Worm (Caenorhabditis elegans): ENCODE data around the gene spp-29.

Gene spp-29

ce11 chrV:17658824-17659223 is 37.8 kb downstream of the spp-29 start:
- no peak for TF ChIP-seq ceh-9 (tag; optimal IDR thresholded peaks at IDR 0.05)
- TF ChIP-seq fos-1 (tag; optimal IDR thresholded peaks at IDR 0.05) = no peak
- TF ChIP-seq elt-2 (tag; optimal IDR thresholded peaks at IDR 0.05) = no peak
- TF ChIP-seq snpc-4 (tag; optimal IDR thresholded peaks at IDR 0.05) = no peak
- no peak for TF ChIP-seq mml-1 (tag; optimal IDR thresholded peaks at IDR 0.05)
- TF ChIP-seq nhr-23 (tag; optimal IDR thresholded peaks at IDR 0.05) = no peak
- TF ChIP-seq ztf-4 (tag; optimal IDR thresholded peaks at IDR 0.05) = no peak
- no peak for TF ChIP-seq pqm-1 (tag; optimal IDR thresholded peaks at IDR 0.05)
- no peak for TF ChIP-seq ama-1 (optimal IDR thresholded peaks at IDR 0.05)
- no peak for TF ChIP-seq elt-1 (tag; optimal IDR thresholded peaks at IDR 0.05)
- no peak for TF ChIP-seq jun-1 (tag; optimal IDR thresholded peaks at IDR 0.05)
- TF ChIP-seq ceh-28 (tag; optimal IDR thresholded peaks at IDR 0.05) = no peak

DNA sequence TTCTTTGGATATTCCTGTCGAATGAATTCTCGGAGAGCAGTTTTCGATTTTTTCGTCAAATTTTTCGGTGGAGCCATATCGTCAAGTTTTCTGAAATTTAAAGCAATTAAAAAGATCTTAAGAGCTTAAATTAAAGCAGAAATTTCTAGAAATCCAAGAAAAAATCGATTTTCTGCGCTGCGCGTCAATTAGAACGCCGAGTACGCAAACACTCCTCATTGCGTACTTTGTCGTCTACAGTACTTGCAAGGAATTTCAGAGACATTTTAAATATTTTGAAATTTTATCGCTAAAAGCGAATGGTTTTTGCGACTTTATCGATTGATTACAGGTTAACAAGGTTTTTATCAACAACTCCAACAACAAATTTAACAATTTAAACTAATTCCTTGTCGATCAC is 41.4 kb downstream of the spp-29 start:
- TF ChIP-seq tbx-2 (tag; optimal IDR thresholded peaks at IDR 0.05) (no peak), nhr-77 (tag; optimal IDR thresholded peaks at IDR 0.05) (no peak), fkh-2 (tag; optimal IDR thresholded peaks at IDR 0.05) (no peak), ztf-11 (tag; optimal IDR thresholded peaks at IDR 0.05) (no peak), mml-1 (tag; optimal IDR thresholded peaks at IDR 0.05) (no peak)

DNA sequence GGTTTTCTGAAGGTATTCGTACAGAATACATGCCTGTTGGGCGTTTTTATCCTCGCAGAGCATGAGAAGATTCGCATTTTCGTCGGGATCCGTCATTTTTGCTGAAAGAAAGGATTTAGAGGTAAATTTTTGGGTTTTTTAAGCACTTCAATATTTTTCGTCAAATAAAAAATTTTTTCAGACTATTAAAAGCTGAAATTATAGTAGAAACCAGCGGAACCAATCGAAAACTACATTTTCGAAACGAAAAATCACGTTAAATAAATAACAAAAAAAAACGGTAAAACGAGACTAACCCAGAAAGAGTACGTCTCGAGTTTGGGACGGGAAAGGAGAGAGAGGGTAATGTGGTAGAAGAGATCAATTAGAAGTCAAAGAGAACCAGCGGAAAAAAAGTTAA is 46.2 kb downstream of the spp-29 start, which contains the start of gene fbxa-192:
fbxa-192 (minus strand) TSS at position 101 of the 400 bp plus-strand sequence.
- TF ChIP-seq ztf-11 (tag; optimal IDR thresholded peaks at IDR 0.05) = no peak
- no peak for TF ChIP-seq mml-1 (tag; optimal IDR thresholded peaks at IDR 0.05)
- TF ChIP-seq elt-2 (tag; optimal IDR thresholded peaks at IDR 0.05) = no peak
- TF ChIP-seq nhr-76 (tag; optimal IDR thresholded peaks at IDR 0.05) = no peak
- TF ChIP-seq ceh-9 (tag; optimal IDR thresholded peaks at IDR 0.05) = no peak
- no peak for TF ChIP-seq mdl-1 (tag; optimal IDR thresholded peaks at IDR 0.05)
- no peak for TF ChIP-seq lin-15B (tag; optimal IDR thresholded peaks at IDR 0.05)
- TF ChIP-seq fos-1 (tag; optimal IDR thresholded peaks at IDR 0.05) = no peak
- no peak for TF ChIP-seq egl-5 (tag; optimal IDR thresholded peaks at IDR 0.05)
- TF ChIP-seq unc-62 (GFP tag; optimal IDR thresholded peaks at IDR 0.05) = no peak
- TF ChIP-seq nhr-23 (tag; optimal IDR thresholded peaks at IDR 0.05) = no peak
- no peak for TF ChIP-seq pqm-1 (tag; optimal IDR thresholded peaks at IDR 0.05)
- no peak for TF ChIP-seq daf-12 (tag; optimal IDR thresholded peaks at IDR 0.05)
- no peak for TF ChIP-seq nhr-43 (tag; optimal IDR thresholded peaks at IDR 0.05; ENCODE audit: poor library complexity, severe bottlenecking)
- TF ChIP-seq ceh-16 (tag; optimal IDR thresholded peaks at IDR 0.05) = no peak
- TF ChIP-seq ama-1 (optimal IDR thresholded peaks at IDR 0.05) = no peak
- no peak for TF ChIP-seq lin-39 (tag; optimal IDR thresholded peaks at IDR 0.05)
